Worm (Caenorhabditis elegans) whole organism, L2 larva: ENCODE measurements around the gene F30H5.5.

ENCODE experiments used
- F13H6.1 ChIP-seq: sonication (generic microtip); optimal IDR thresholded peaks from 2 replicates; lab custom pipeline; 2016; ENCODE audit warnings: missing genetic modification characterization, missing compliant biosample characterization
- R02D3.7 ChIP-seq: fragments of 150-350 bp; optimal IDR thresholded peaks from 2 replicates; lab custom pipeline; 2014; ENCODE audit warnings: missing biosample characterization, missing genetic modification characterization
- Y55F3AM.14 ChIP-seq: fragments of 200-800 bp; sonication (Bioruptor generic); optimal IDR thresholded peaks from 2 replicates; lab custom pipeline; 2018; ENCODE audit warnings: mild to moderate bottlenecking, missing genetic modification characterization, missing compliant biosample characterization
- crh-2 ChIP-seq: sonication (generic microtip); optimal IDR thresholded peaks from 2 replicates; lab custom pipeline; 2017; ENCODE audit warnings: missing biosample characterization, missing genetic modification characterization
- fos-1 ChIP-seq: fragments of 150-350 bp; optimal IDR thresholded peaks from 2 replicates; lab custom pipeline; 2014; ENCODE audit warnings: missing biosample characterization, missing genetic modification characterization
- gmeb-1 ChIP-seq: fragments of 150-350 bp; optimal IDR thresholded peaks from 2 replicates; lab custom pipeline; 2014; ENCODE audit warnings: missing biosample characterization, missing genetic modification characterization
- lin-11 ChIP-seq: fragments of 150-350 bp; sonication (generic microtip); optimal IDR thresholded peaks from 2 replicates; lab custom pipeline; 2014; ENCODE audit warnings: missing biosample characterization, missing genetic modification characterization, inconsistent platforms, mixed read lengths
- lsy-2 ChIP-seq, 2 experiments: fragments of 150-350 bp in 1 of 2; sonication (generic microtip) in 1 of 2; optimal IDR thresholded peaks; 2 replicates each; lab custom pipeline; 2014 to 2017; ENCODE audit warnings: missing biosample characterization in 2 of 2, missing genetic modification characterization in 2 of 2
- mbf-1 ChIP-seq: sonication (generic microtip); optimal IDR thresholded peaks from 2 replicates; lab custom pipeline; 2017; ENCODE audit warnings: missing biosample characterization, missing genetic modification characterization
- nhr-10 ChIP-seq: sonication (generic microtip); optimal IDR thresholded peaks from 2 replicates; lab custom pipeline; 2017; ENCODE audit warnings: missing biosample characterization, missing genetic modification characterization
- nhr-129 ChIP-seq: fragments of 150-350 bp; optimal IDR thresholded peaks from 2 replicates; lab custom pipeline; 2014; ENCODE audit warnings: missing biosample characterization, missing genetic modification characterization
- nhr-25 ChIP-seq: fragments of 150-350 bp; sonication (generic microtip); optimal IDR thresholded peaks from 3 replicates; lab custom pipeline; 2014; ENCODE audit warnings: missing biosample characterization, missing genetic modification characterization
- nhr-6 ChIP-seq: fragments of 150-350 bp; optimal IDR thresholded peaks from 2 replicates; lab custom pipeline; 2014; ENCODE audit warnings: missing biosample characterization, missing genetic modification characterization
- sma-3 ChIP-seq: sonication (generic microtip); optimal IDR thresholded peaks from 2 replicates; lab custom pipeline; 2016; ENCODE audit warnings: missing genetic modification reagents, missing genetic modification characterization, missing compliant biosample characterization
- sma-9 ChIP-seq, 2 experiments: fragments of 150-350 bp in 1 of 2; sonication (generic microtip) in 1 of 2; optimal IDR thresholded peaks; 2 replicates each; lab custom pipeline; 2014 to 2016; ENCODE audit warnings: missing genetic modification characterization in 2 of 2, mild to moderate bottlenecking in 1 of 2, missing biosample characterization in 1 of 2, missing compliant biosample characterization in 1 of 2, missing genetic modification reagents in 1 of 2, moderate library complexity in 1 of 2
- unc-55 ChIP-seq: fragments of 150-350 bp; sonication (generic microtip); optimal IDR thresholded peaks from 3 replicates; lab custom pipeline; 2014; ENCODE audit warnings: missing biosample characterization, missing genetic modification reagents, missing genetic modification characterization
- ztf-4 ChIP-seq: fragments of 150-350 bp; optimal IDR thresholded peaks from 2 replicates; lab custom pipeline; 2014; ENCODE audit warnings: missing biosample characterization, missing genetic modification characterization

Gene F30H5.5

DNA sequence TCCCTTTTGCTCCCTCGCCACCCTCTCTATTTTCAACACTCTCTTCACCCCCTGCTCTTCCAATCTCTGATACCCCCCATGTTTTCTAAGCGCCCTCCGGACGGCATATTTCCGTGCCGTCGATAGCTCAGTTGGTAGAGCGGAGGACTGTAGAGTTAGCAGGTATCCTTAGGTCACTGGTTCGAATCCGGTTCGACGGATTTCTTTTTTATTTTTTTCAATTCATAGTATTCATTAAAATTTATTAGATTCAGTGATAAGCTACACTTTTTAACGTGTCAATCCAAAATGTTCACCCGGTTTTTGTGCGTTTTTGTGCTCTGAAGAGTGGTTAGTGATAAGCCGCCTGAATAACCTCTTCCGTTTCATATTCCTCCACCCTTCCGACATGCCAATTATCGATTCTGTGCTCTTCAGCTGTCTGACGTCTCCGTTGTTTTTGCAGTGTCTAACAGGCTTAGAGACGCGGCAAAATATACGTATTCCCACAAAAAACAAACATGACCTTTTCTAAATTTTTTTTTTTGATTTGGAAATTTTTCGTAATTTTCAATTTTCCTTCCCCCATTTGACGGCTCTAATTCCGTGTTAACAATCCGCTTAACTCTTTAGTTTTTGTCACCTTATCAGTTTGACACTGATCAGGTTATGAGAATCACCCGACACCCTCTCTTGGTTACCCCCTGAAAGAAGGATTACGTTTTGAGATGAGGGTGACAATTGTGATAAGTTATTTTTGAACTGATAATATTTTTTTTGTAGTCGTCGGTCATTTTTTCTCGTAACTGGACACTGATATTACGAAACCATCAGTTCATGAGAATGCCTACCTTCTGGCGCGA lies 46.9 kb downstream of the F30H5.5 start:
- peak in 1 of 2 experiments; percentile 40 for TF ChIP-seq lsy-2 (tag; optimal IDR thresholded peaks at IDR 0.05; lab: Kevin White, UChicago)
- TF ChIP-seq Y55F3AM.14 (GFP tag; lab: Kevin White, UChicago): no peak
- TF ChIP-seq gmeb-1 (tag; lab: Kevin White, UChicago): peak; percentile 14
- peak; percentile 12 for TF ChIP-seq F13H6.1 (tag; lab: Kevin White, UChicago)
- TF ChIP-seq crh-2 (tag; lab: Kevin White, UChicago): peak; percentile 49
- TF ChIP-seq fos-1 (tag; lab: Kevin White, UChicago): peak; percentile 17
- peak; percentile 30 for TF ChIP-seq sma-9 (GFP tag; optimal IDR thresholded peaks at IDR 0.05; lab: Kevin White, UChicago)
- no peak for TF ChIP-seq sma-9 (tag; optimal IDR thresholded peaks at IDR 0.05; lab: Kevin White, UChicago)
- no peak for TF ChIP-seq ztf-4
- no peak for TF ChIP-seq mbf-1 (tag; lab: Kevin White, UChicago)
- peak; percentile 9 for TF ChIP-seq lin-11 (tag; lab: Kevin White, UChicago)
- no peak for TF ChIP-seq R02D3.7 (tag; lab: Kevin White, UChicago)
- no peak for TF ChIP-seq nhr-25
- TF ChIP-seq unc-55 (GFP tag; lab: Kevin White, UChicago): peak; percentile 26

DNA sequence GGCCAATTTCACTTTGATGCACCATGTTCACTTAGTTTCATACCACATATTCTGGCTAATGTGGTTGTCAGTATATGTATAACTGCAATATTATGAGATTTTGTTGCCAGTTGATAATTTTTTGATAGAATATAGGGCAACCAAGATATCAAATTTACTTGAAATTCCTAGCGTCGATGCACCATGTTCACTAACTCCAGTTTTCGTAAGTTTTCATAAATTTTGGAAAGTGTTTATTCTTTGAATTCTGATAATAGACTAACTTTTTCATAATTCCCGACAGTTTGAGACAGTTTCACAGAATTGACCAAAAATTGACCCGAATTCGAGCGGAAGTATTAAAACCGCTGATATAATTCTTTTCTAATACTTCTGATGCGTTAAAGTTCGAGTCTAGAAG lies 48.5 kb downstream of the F30H5.5 start:
- TF ChIP-seq nhr-129 (tag; lab: Kevin White, UChicago): no peak
- no peak for TF ChIP-seq sma-9 (GFP tag; optimal IDR thresholded peaks at IDR 0.05; lab: Kevin White, UChicago)
- no peak for TF ChIP-seq sma-9 (tag; optimal IDR thresholded peaks at IDR 0.05; lab: Kevin White, UChicago)
- no peak for TF ChIP-seq nhr-10
- no peak for TF ChIP-seq nhr-6 (tag; lab: Kevin White, UChicago)
- TF ChIP-seq sma-3 (GFP tag; lab: Kevin White, UChicago): no peak
- TF ChIP-seq F13H6.1 (tag; lab: Kevin White, UChicago): no peak
- TF ChIP-seq lsy-2 (tag; optimal IDR thresholded peaks at IDR 0.05; lab: Kevin White, UChicago): no peak
